Fruit fly (Drosophila melanogaster) whole organism, embryonic: ENCODE measurements around the gene Ns1.
A peak's percentile ranks its signal among the peaks of the same experiment; 100 is the strongest.

Experiments used
- Adf1 ChIP-seq: fragments of 200-800 bp; sonication (Bioruptor generic); IDR thresholded peaks from 2 replicates; pipeline ENCODE4 v1.3.6; 2022; ENCODE audit warnings: missing biosample characterization, missing genetic modification characterization
- Atf6 ChIP-seq: fragments of 200-800 bp; sonication (Bioruptor generic); IDR thresholded peaks from 2 replicates; pipeline ENCODE4 v1.3.6; 2022; ENCODE audit warnings: missing biosample characterization, missing genetic modification characterization
- C15 ChIP-seq: fragments of 200-800 bp; sonication (Bioruptor generic); IDR thresholded peaks from 3 replicates; pipeline ENCODE4 v1.3.6; 2022; ENCODE audit warnings: missing biosample characterization, missing genetic modification characterization
- CG1024 ChIP-seq: fragments of 200-800 bp; sonication (Bioruptor generic); IDR thresholded peaks from 2 replicates; pipeline ENCODE4 v1.3.6; 2022; ENCODE audit warnings: missing biosample characterization, missing genetic modification characterization
- CG10274 ChIP-seq: fragments of 200-800 bp; sonication (Bioruptor generic); optimal IDR thresholded peaks from 3 replicates; lab custom pipeline; 2017; ENCODE audit warnings: missing biosample characterization, mild to moderate bottlenecking, missing genetic modification characterization
- CG11504 ChIP-seq: fragments of 200-800 bp; sonication (Bioruptor generic); optimal IDR thresholded peaks from 3 replicates; lab custom pipeline; 2019; ENCODE audit warnings: missing biosample characterization, mild to moderate bottlenecking, missing genetic modification characterization, moderate library complexity
- CG12659 ChIP-seq: fragments of 200-800 bp; sonication (Bioruptor generic); optimal IDR thresholded peaks from 3 replicates; lab custom pipeline; 2017; ENCODE audit warnings: mild to moderate bottlenecking, missing biosample characterization, missing genetic modification reagents, missing genetic modification characterization
- CG12769 ChIP-seq: fragments of 200-800 bp; sonication (Bioruptor generic); optimal IDR thresholded peaks from 2 replicates; lab custom pipeline; 2019; ENCODE audit warnings: missing biosample characterization, mild to moderate bottlenecking, missing genetic modification characterization, moderate library complexity
- CG14965 ChIP-seq: fragments of 200-800 bp; sonication (Bioruptor generic); optimal IDR thresholded peaks from 2 replicates; lab custom pipeline; 2016; ENCODE audit warnings: missing biosample characterization, missing genetic modification characterization, borderline replicate concordance
- CG16779 ChIP-seq: fragments of 200-800 bp; sonication (Bioruptor generic); IDR thresholded peaks from 2 replicates; pipeline ENCODE4 v1.3.6; 2022; ENCODE audit warnings: missing biosample characterization, missing genetic modification characterization
- CG30431 ChIP-seq: fragments of 200-800 bp; sonication (Bioruptor generic); optimal IDR thresholded peaks from 2 replicates; lab custom pipeline; 2017; ENCODE audit warnings: missing biosample characterization, missing genetic modification characterization
- CG31224 ChIP-seq: fragments of 200-800 bp; sonication (Bioruptor generic); IDR thresholded peaks from 2 replicates; pipeline ENCODE4 v1.3.6; 2022; ENCODE audit warnings: missing biosample characterization, missing genetic modification characterization
- CG34422 ChIP-seq: fragments of 200-800 bp; sonication (Bioruptor generic); IDR thresholded peaks from 3 replicates; pipeline ENCODE4 v1.3.6; 2022; ENCODE audit warnings: missing biosample characterization, missing genetic modification characterization
- CG3995 ChIP-seq: fragments of 200-800 bp; sonication (Bioruptor generic); optimal IDR thresholded peaks from 3 replicates; lab custom pipeline; 2016; ENCODE audit warnings: missing biosample characterization, missing genetic modification characterization
- CG7372 ChIP-seq: fragments of 200-800 bp; sonication (Bioruptor generic); IDR thresholded peaks from 2 replicates; pipeline ENCODE4 v1.3.6; 2022; ENCODE audit warnings: missing biosample characterization, missing genetic modification characterization
- CG7745 ChIP-seq: fragments of 200-800 bp; sonication (Bioruptor generic); optimal IDR thresholded peaks from 2 replicates; lab custom pipeline; 2018; ENCODE audit warnings: missing biosample characterization, mild to moderate bottlenecking, missing genetic modification characterization, moderate library complexity
- CG8089 ChIP-seq: fragments of 200-800 bp; sonication (Bioruptor generic); optimal IDR thresholded peaks from 3 replicates; lab custom pipeline; 2016; ENCODE audit warnings: missing biosample characterization, missing genetic modification characterization
- CG9215 ChIP-seq: fragments of 200-800 bp; sonication (Bioruptor generic); IDR thresholded peaks from 2 replicates; pipeline ENCODE4 v1.3.6; 2022; ENCODE audit warnings: missing biosample characterization, missing genetic modification characterization
- CG9932 ChIP-seq: fragments of 200-800 bp; sonication (Bioruptor generic); IDR thresholded peaks from 2 replicates; pipeline ENCODE4 v1.3.6; 2022; ENCODE audit warnings: missing biosample characterization, missing genetic modification characterization
- Dfd ChIP-seq, 2 experiments: fragments of >200 bp; optimal IDR thresholded peaks; 2 replicates each; lab custom pipeline; 2017; ENCODE audit warnings: missing biosample characterization in 2 of 2, missing genetic modification characterization in 2 of 2
- Ets65A ChIP-seq: fragments of 200-800 bp; sonication (Bioruptor generic); peaks from one replicate; lab custom pipeline; 2016; ENCODE audit warnings: missing biosample characterization, missing genetic modification characterization
- HmgZ ChIP-seq: fragments of 200-800 bp; sonication (Bioruptor generic); optimal IDR thresholded peaks from 2 replicates; lab custom pipeline; 2018; ENCODE audit warnings: missing biosample characterization, mild to moderate bottlenecking, missing genetic modification characterization
- Hsf ChIP-seq: fragments of 200-800 bp; sonication (Bioruptor generic); optimal IDR thresholded peaks from 3 replicates; lab custom pipeline; 2016; ENCODE audit warnings: missing biosample characterization, missing genetic modification characterization
- Med ChIP-seq: fragments of 200-800 bp; sonication (Bioruptor generic); peaks from one replicate; lab custom pipeline; 2016; ENCODE audit warnings: missing biosample characterization, missing genetic modification characterization, mild to moderate bottlenecking, inconsistent platforms, moderate library complexity
- Mrtf ChIP-seq: fragments of 200-800 bp; sonication (Bioruptor generic); IDR thresholded peaks from 3 replicates; pipeline ENCODE4 v1.3.6; 2022; ENCODE audit warnings: missing biosample characterization, missing genetic modification characterization
- ap ChIP-seq: fragments of 200-800 bp; sonication (Bioruptor generic); IDR thresholded peaks from 2 replicates; pipeline ENCODE4 v1.3.6; 2022; ENCODE audit warnings: missing biosample characterization, missing genetic modification characterization
- bbx ChIP-seq: fragments of 200-800 bp; sonication (Bioruptor generic); IDR thresholded peaks from 2 replicates; pipeline ENCODE4 v1.3.6; 2022; ENCODE audit warnings: missing biosample characterization, missing genetic modification characterization; ENCODE audit not compliant: partially characterized antibody
- br ChIP-seq: fragments of >200 bp; optimal IDR thresholded peaks from 2 replicates; lab custom pipeline; 2017
- btn ChIP-seq: fragments of 200-800 bp; sonication (Bioruptor generic); optimal IDR thresholded peaks from 2 replicates; lab custom pipeline; 2016; ENCODE audit warnings: missing biosample characterization, missing genetic modification characterization
- ci ChIP-seq: fragments of 200-800 bp; sonication (Bioruptor generic); IDR thresholded peaks from 3 replicates; pipeline ENCODE4 v1.3.6; 2022; ENCODE audit warnings: missing biosample characterization, missing genetic modification characterization
- crol ChIP-seq: fragments of 200-800 bp; sonication (Bioruptor generic); IDR thresholded peaks from 2 replicates; pipeline ENCODE4 v1.3.6; 2022; ENCODE audit warnings: missing biosample characterization, missing genetic modification characterization
- gcm ChIP-seq: fragments of 200-800 bp; sonication (Bioruptor generic); optimal IDR thresholded peaks from 2 replicates; lab custom pipeline; 2019; ENCODE audit warnings: missing biosample characterization, mild to moderate bottlenecking, missing genetic modification characterization, moderate library complexity
- lilli ChIP-seq: fragments of 200-800 bp; sonication (Bioruptor generic); optimal IDR thresholded peaks from 3 replicates; lab custom pipeline; 2016; ENCODE audit warnings: missing biosample characterization, missing genetic modification characterization
- maf-S ChIP-seq: fragments of 200-800 bp; sonication (Bioruptor generic); optimal IDR thresholded peaks from 2 replicates; lab custom pipeline; 2016; ENCODE audit warnings: missing biosample characterization, missing genetic modification characterization
- nerfin-1 ChIP-seq: fragments of 200-800 bp; sonication (Bioruptor generic); optimal IDR thresholded peaks from 3 replicates; lab custom pipeline; 2019; ENCODE audit warnings: missing biosample characterization, mild to moderate bottlenecking, missing genetic modification characterization, moderate library complexity
- otp ChIP-seq: fragments of 200-800 bp; sonication (Bioruptor generic); IDR thresholded peaks from 3 replicates; pipeline ENCODE4, ENCODE4 v1.3.6; 2022; ENCODE audit warnings: missing biosample characterization, missing genetic modification characterization
- pfk ChIP-seq: fragments of 200-800 bp; sonication (Bioruptor generic); optimal IDR thresholded peaks from 2 replicates; lab custom pipeline; 2018; ENCODE audit warnings: missing biosample characterization, mild to moderate bottlenecking, missing genetic modification characterization, moderate library complexity
- sim ChIP-seq: fragments of 200-800 bp; sonication (Bioruptor generic); IDR thresholded peaks from 2 replicates; pipeline ENCODE4 v1.3.6; 2022; ENCODE audit warnings: missing biosample characterization, missing genetic modification characterization
- slou ChIP-seq: fragments of 200-800 bp; sonication (Bioruptor generic); optimal IDR thresholded peaks from 3 replicates; lab custom pipeline; 2016; ENCODE audit warnings: missing biosample characterization, missing genetic modification characterization
- so ChIP-seq: fragments of 200-800 bp; sonication (Bioruptor generic); IDR thresholded peaks from 3 replicates; pipeline ENCODE4 v1.3.6; 2022; ENCODE audit warnings: missing biosample characterization, missing genetic modification characterization
- sr ChIP-seq: fragments of 200-800 bp; sonication (Bioruptor generic); IDR thresholded peaks from 3 replicates; pipeline ENCODE4 v1.3.6; 2022; ENCODE audit warnings: missing biosample characterization, missing genetic modification characterization
- ssp ChIP-seq: fragments of 200-800 bp; sonication (Bioruptor generic); IDR thresholded peaks from 2 replicates; pipeline ENCODE4 v1.3.6; 2022; ENCODE audit warnings: missing biosample characterization, missing genetic modification characterization
- tll ChIP-seq, 2 experiments: fragments of 200-800 bp in 1 of 2; fragments of >200 bp in 1 of 2; sonication (Bioruptor generic) in 1 of 2; optimal IDR thresholded peaks; 2 replicates each; lab custom pipeline; 2017 to 2019; ENCODE audit warnings: missing biosample characterization in 2 of 2, missing genetic modification characterization in 2 of 2, mild to moderate bottlenecking in 1 of 2, moderate library complexity in 1 of 2
- ttk ChIP-seq: fragments of 200-800 bp; sonication (Bioruptor generic); IDR thresholded peaks from 2 replicates; pipeline ENCODE4 v2.1.2; 2022; ENCODE audit warnings: missing biosample characterization, missing genetic modification characterization
- twi ChIP-seq: fragments of 200-800 bp; optimal IDR thresholded peaks from 2 replicates; lab custom pipeline; 2019; ENCODE audit warnings: missing biosample characterization, mild to moderate bottlenecking, missing genetic modification characterization, moderate library complexity
- unc-4 ChIP-seq: fragments of 200-800 bp; sonication (Bioruptor generic); IDR thresholded peaks from 2 replicates; pipeline ENCODE4 v1.3.6; 2022; ENCODE audit warnings: missing biosample characterization, missing genetic modification characterization; ENCODE audit not compliant: partially characterized antibody
- wdn ChIP-seq: fragments of 200-800 bp; sonication (Bioruptor generic); IDR thresholded peaks from 2 replicates; pipeline ENCODE4 v1.3.6; 2022; ENCODE audit warnings: missing biosample characterization, missing genetic modification characterization
- z ChIP-seq: fragments of 200-800 bp; sonication (Bioruptor generic); IDR thresholded peaks from 3 replicates; pipeline ENCODE4 v1.3.6; 2022; ENCODE audit warnings: missing biosample characterization, missing genetic modification characterization

The Ns1 gene

dm6 chr3R:17066828-17067430, 5.5 kb downstream of the Ns1 start (continued):
- 0 out of 3 replicates have a peak, but pooled peaks have one; percentile 23 for TF ChIP-seq so (GFP tag; lab: Robert Waterston, UW)
- TF ChIP-seq CG9932 (GFP tag; lab: Robert Waterston, UW): peak; percentile 26; the same call in 1 of the 2 replicates
- TF ChIP-seq C15 (GFP tag; lab: Robert Waterston, UW): no peak
- TF ChIP-seq Ets65A (GFP tag; lab: Kevin White, UChicago): peak; percentile 57
- peak; percentile 85 for TF ChIP-seq Med
- TF ChIP-seq crol (GFP tag; lab: Robert Waterston, UW): peak; percentile 53
- 0 out of 2 replicates have a peak, but pooled peaks have one; percentile 4 for TF ChIP-seq CG31224
- TF ChIP-seq pfk: no peak
- TF ChIP-seq Adf1 (GFP tag; lab: Robert Waterston, UW): peak; percentile 34; the same call in 1 of the 2 replicates
- TF ChIP-seq CG7372 (GFP tag; lab: Robert Waterston, UW): peak; percentile 81; the same call in 1 of the 2 replicates
- TF ChIP-seq ssp (GFP tag; lab: Robert Waterston, UW): 0 out of 2 replicates have a peak, but pooled peaks have one; percentile 11
- no peak for TF ChIP-seq nerfin-1 (tag; lab: Kevin White, UChicago)
- 0 out of 3 replicates have a peak, but pooled peaks have one; percentile 18 for TF ChIP-seq CG34422
- no peak for TF ChIP-seq CG11504 (tag; lab: Kevin White, UChicago)
- peak; percentile 15; the same call in 1 of the 2 replicates for TF ChIP-seq bbx (GFP tag; lab: Robert Waterston, UW)
- TF ChIP-seq sim (GFP tag; lab: Robert Waterston, UW): 0 out of 2 replicates have a peak, but pooled peaks have one; percentile 5
- TF ChIP-seq z (GFP tag; lab: Robert Waterston, UW): peak; percentile 37; the same call in 1 of the 3 replicates
- TF ChIP-seq CG8089: no peak
- no peak for TF ChIP-seq CG1024 (GFP tag; lab: Robert Waterston, UW)

- TF ChIP-seq twi (tag; lab: Kevin White, UChicago): peak; percentile 67
- TF ChIP-seq CG3995 (GFP tag; lab: Kevin White, UChicago): no peak
- 0 out of 3 replicates have a peak, but pooled peaks have one; percentile 38 for TF ChIP-seq ci (GFP tag; lab: Robert Waterston, UW)
- TF ChIP-seq Atf6 (GFP tag; lab: Robert Waterston, UW): no peak
- TF ChIP-seq ttk (GFP tag; lab: Robert Waterston, UW): no peak
- no peak for TF ChIP-seq CG12659 (GFP tag; lab: Kevin White, UChicago)
- TF ChIP-seq Hsf: no peak
- TF ChIP-seq slou (GFP tag; lab: Kevin White, UChicago): no peak
- no peak for TF ChIP-seq Dfd (GFP tag; optimal IDR thresholded peaks at IDR 0.05; lab: Kevin White, UChicago)
- no peak for TF ChIP-seq maf-S (GFP tag; lab: Kevin White, UChicago)
- no peak for TF ChIP-seq br (lab: Kevin White, UChicago)
- TF ChIP-seq Med: peak; percentile 29
- no peak for TF ChIP-seq unc-4 (GFP tag; lab: Robert Waterston, UW)
- TF ChIP-seq CG9215 (GFP tag; lab: Robert Waterston, UW): no peak
- no peak for TF ChIP-seq otp (GFP tag; lab: Robert Waterston, UW)
- no peak for TF ChIP-seq HmgZ (tag; lab: Kevin White, UChicago)
- no peak for TF ChIP-seq C15 (GFP tag; lab: Robert Waterston, UW)
- TF ChIP-seq tll (GFP tag; optimal IDR thresholded peaks at IDR 0.05; lab: Kevin White, UChicago): no peak
- TF ChIP-seq CG7745 (tag; lab: Kevin White, UChicago): no peak
- no peak for TF ChIP-seq CG30431 (GFP tag; lab: Kevin White, UChicago)
- no peak for TF ChIP-seq wdn (GFP tag; lab: Robert Waterston, UW)
- no peak for TF ChIP-seq ap (GFP tag; lab: Robert Waterston, UW)
- no peak for TF ChIP-seq CG10274 (GFP tag; lab: Kevin White, UChicago)
- TF ChIP-seq sim (GFP tag; lab: Robert Waterston, UW): no peak
- TF ChIP-seq lilli (GFP tag; lab: Kevin White, UChicago): no peak
- TF ChIP-seq btn (GFP tag; lab: Kevin White, UChicago): no peak
- TF ChIP-seq CG12769 (tag; lab: Kevin White, UChicago): peak; percentile 60
- no peak for TF ChIP-seq CG14965 (GFP tag; lab: Kevin White, UChicago)
- TF ChIP-seq gcm (GFP tag; lab: Kevin White, UChicago): no peak
- no peak for TF ChIP-seq Mrtf (GFP tag; lab: Robert Waterston, UW)
- peak; percentile 63; the same call in 2 of the 3 replicates for TF ChIP-seq sr
- no peak for TF ChIP-seq CG16779
Observed at dm6 chr3R:17066077-17066476, 6.4 kb downstream of the Ns1 start.
